Worm (Caenorhabditis elegans): ENCODE data around the gene hsp-12.6.

DNA sequence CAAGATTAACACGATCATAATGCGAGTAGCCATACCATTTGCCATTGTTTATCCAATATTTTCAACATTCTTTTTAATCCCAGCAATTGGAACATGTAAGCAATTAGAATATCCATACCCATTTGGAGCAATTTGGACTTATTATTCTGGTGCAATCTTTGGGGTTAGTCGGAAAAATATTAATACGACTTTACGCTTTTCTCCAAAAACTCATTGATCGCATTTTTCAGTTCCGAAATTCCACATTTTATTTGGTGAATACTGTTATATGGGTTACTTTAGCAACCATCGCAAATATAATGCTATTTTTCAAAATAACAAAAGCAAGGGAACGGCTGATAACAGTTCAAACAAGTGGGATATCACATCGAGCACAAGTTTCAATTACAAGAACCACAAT is 39.8 kb upstream of the hsp-12.6 start:
- no peak for TF ChIP-seq madf-8 (GFP tag; conservative IDR thresholded peaks at IDR 0.05)
- no peak for TF ChIP-seq ama-1 (optimal IDR thresholded peaks at IDR 0.05)
- TF ChIP-seq ama-1 (GFP tag; optimal IDR thresholded peaks at IDR 0.05) = no peak
- no peak for TF ChIP-seq pha-4 (tag; optimal IDR thresholded peaks at IDR 0.05)
- no peak for TF ChIP-seq F33H1.4 (GFP tag; IDR thresholded peaks at IDR 0.05)
- TF ChIP-seq T26A5.8 (tag; optimal IDR thresholded peaks at IDR 0.05) = no peak
- TF ChIP-seq dox-1 (GFP tag; IDR thresholded peaks at IDR 0.05) = no peak
- TF ChIP-seq lir-1 (GFP tag; conservative IDR thresholded peaks at IDR 0.05) = no peak
- TF ChIP-seq athp-1 (tag; optimal IDR thresholded peaks at IDR 0.05) = no peak
- no peak for TF ChIP-seq K11D2.4 (GFP tag; IDR thresholded peaks at IDR 0.05)
- no peak for TF ChIP-seq unc-62 (GFP tag; optimal IDR thresholded peaks at IDR 0.05)
- no peak for TF ChIP-seq him-1 (tag; optimal IDR thresholded peaks at IDR 0.05)
- TF ChIP-seq lag-1 (GFP tag; IDR thresholded peaks at IDR 0.05) = no peak
- TF ChIP-seq mes-4 (tag; optimal IDR thresholded peaks at IDR 0.05) = no peak

Data from whole organism, young adult.